Fruit fly (Drosophila melanogaster): ENCODE measurements around the gene CG17196.

The CG17196 gene

DNA sequence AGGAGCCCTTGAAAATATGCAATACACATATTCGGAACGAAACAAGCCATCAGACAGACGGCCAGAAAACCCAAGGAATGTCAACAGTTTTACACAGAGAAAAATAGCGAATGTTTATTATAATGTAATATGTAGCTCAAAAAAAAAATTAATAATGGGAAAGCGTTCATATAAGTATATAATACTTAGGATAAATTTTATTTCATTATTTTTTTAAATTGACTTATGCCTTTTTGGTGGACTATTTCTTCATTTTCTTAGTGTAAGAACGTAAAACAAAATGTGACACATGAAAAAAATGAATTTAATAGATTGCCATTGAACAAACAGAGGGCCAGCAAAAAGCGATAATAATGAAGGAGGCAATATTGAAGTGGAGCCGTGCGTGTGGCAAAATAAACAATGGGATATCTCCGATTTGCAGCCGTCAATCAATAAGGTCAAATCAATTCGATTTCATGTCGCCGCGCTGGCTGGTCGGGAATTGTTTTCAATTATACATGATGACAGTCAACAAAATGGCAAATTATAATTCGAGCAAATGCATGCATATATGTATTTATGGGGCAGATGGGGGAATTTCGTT, 21.1 kb downstream of the CG17196 start (continued):
- TF ChIP-seq CG4404 (GFP tag; IDR thresholded peaks at IDR 0.05) = no peak
- TF ChIP-seq ken (GFP tag; IDR thresholded peaks at IDR 0.05) = no peak
- TF ChIP-seq CG4424 (GFP tag; optimal IDR thresholded peaks at IDR 0.05) = peak; percentile 14
- TF ChIP-seq nau (GFP tag; optimal IDR thresholded peaks at IDR 0.05) = no peak
- TF ChIP-seq CG9215 (GFP tag; IDR thresholded peaks at IDR 0.05) = peak; percentile 49
- TF ChIP-seq cas (GFP tag; IDR thresholded peaks at IDR 0.05) = no peak
- no peak for TF ChIP-seq ro (GFP tag; IDR thresholded peaks at IDR 0.05)
- no peak for TF ChIP-seq dan (GFP tag; IDR thresholded peaks at IDR 0.05)
- TF ChIP-seq Neu2 (GFP tag; optimal IDR thresholded peaks at IDR 0.05; ENCODE audit: borderline replicate concordance) = no peak
- TF ChIP-seq btn (GFP tag; optimal IDR thresholded peaks at IDR 0.05) = no peak
- no peak for TF ChIP-seq Oli (tag; optimal IDR thresholded peaks at IDR 0.05)
- TF ChIP-seq onecut (GFP tag; IDR thresholded peaks at IDR 0.05) = no peak
- TF ChIP-seq CG18764 (GFP tag; optimal IDR thresholded peaks at IDR 0.05) = no peak
- no peak for TF ChIP-seq CG14014 (GFP tag; IDR thresholded peaks at IDR 0.05)
- TF ChIP-seq CG8478 (optimal IDR thresholded peaks at IDR 0.05) = no peak
- TF ChIP-seq wdn (GFP tag; IDR thresholded peaks at IDR 0.05) = no peak
- TF ChIP-seq zen (tag; optimal IDR thresholded peaks at IDR 0.05) = peak; percentile 79
- no peak for TF ChIP-seq H2.0 (GFP tag; IDR thresholded peaks at IDR 0.05)
- no peak for TF ChIP-seq CHES-1-like (GFP tag; optimal IDR thresholded peaks at IDR 0.05)
- no peak for TF ChIP-seq Adf1 (GFP tag; IDR thresholded peaks at IDR 0.05)
- no peak for TF ChIP-seq gsb (GFP tag; IDR thresholded peaks at IDR 0.05)
- no peak for TF ChIP-seq Sox100B (GFP tag; optimal IDR thresholded peaks at IDR 0.05)
- TF ChIP-seq CkIIα-i1 (GFP tag; IDR thresholded peaks at IDR 0.05) = no peak
- no peak for TF ChIP-seq corto (GFP tag; optimal IDR thresholded peaks at IDR 0.05)
- TF ChIP-seq Ssrp (tag; optimal IDR thresholded peaks at IDR 0.05) = no peak
- no peak for TF ChIP-seq Fer2 (tag; optimal IDR thresholded peaks at IDR 0.05)
- 0 out of 2 replicates have a peak, but pooled peaks have one; percentile 25 for TF ChIP-seq CG6689 (GFP tag; IDR thresholded peaks at IDR 0.05)
- TF ChIP-seq CG4707 (GFP tag; optimal IDR thresholded peaks at IDR 0.05) = no peak
- peak; percentile 13 for TF ChIP-seq CG15269 (tag; optimal IDR thresholded peaks at IDR 0.05)
- no peak for TF ChIP-seq Sin3A (optimal IDR thresholded peaks at IDR 0.05)
- TF ChIP-seq CG11085 (GFP tag; IDR thresholded peaks at IDR 0.05) = peak; percentile 40; the same call in 1 of the 2 replicates
- TF ChIP-seq Atf6 (GFP tag; IDR thresholded peaks at IDR 0.05) = peak; percentile 36; the same call in 1 of the 2 replicates
- no peak for TF ChIP-seq CG10543 (GFP tag; optimal IDR thresholded peaks at IDR 0.05)
- TF ChIP-seq CG13775 (GFP tag; optimal IDR thresholded peaks at IDR 0.05) = no peak
- peak; percentile 59 for TF ChIP-seq fd96Cb (tag; optimal IDR thresholded peaks at IDR 0.05)
- 0 out of 2 replicates have a peak, but pooled peaks have one; percentile 30 for TF ChIP-seq GATAe (GFP tag; conservative IDR thresholded peaks at IDR 0.05)
- TF ChIP-seq tgo (GFP tag; IDR thresholded peaks at IDR 0.05) = peak; percentile 39; the same call in 2 of the 3 replicates
- TF ChIP-seq stc (GFP tag; IDR thresholded peaks at IDR 0.05) = peak; percentile 34; the same call in 1 of the 2 replicates
- no peak for TF ChIP-seq CG13894 (tag; optimal IDR thresholded peaks at IDR 0.05)
- no peak for TF ChIP-seq CG34422 (GFP tag; IDR thresholded peaks at IDR 0.05)
- TF ChIP-seq CG31388 (GFP tag; optimal IDR thresholded peaks at IDR 0.05) = no peak
- TF ChIP-seq prd (optimal IDR thresholded peaks at IDR 0.05) = no peak
- peak; percentile 53; the same call in 1 of the 3 replicates for TF ChIP-seq prd (GFP tag; IDR thresholded peaks at IDR 0.05)
- TF ChIP-seq B-H1 (GFP tag; IDR thresholded peaks at IDR 0.05) = peak; percentile 61
- TF ChIP-seq sens-2 (GFP tag; IDR thresholded peaks at IDR 0.05) = no peak
- TF ChIP-seq caup (GFP tag; optimal IDR thresholded peaks at IDR 0.05; ENCODE audit: severe bottlenecking) = no peak
- TF ChIP-seq pan (optimal IDR thresholded peaks at IDR 0.05) = no peak
- no peak for TF ChIP-seq pan (GFP tag; optimal IDR thresholded peaks at IDR 0.05 in 1 of 2, IDR thresholded peaks at IDR 0.05 in 1 of 2)
- TF ChIP-seq phol (tag; optimal IDR thresholded peaks at IDR 0.05) = peak; percentile 44
- TF ChIP-seq CG10431 (GFP tag; optimal IDR thresholded peaks at IDR 0.05) = no peak
- TF ChIP-seq CG2712 (tag; optimal IDR thresholded peaks at IDR 0.05) = no peak
- peak; percentile 11; the same call in 1 of the 2 replicates for TF ChIP-seq CG10366 (GFP tag; IDR thresholded peaks at IDR 0.05)

All from whole organism, embryonic.